Worm (Caenorhabditis elegans) whole organism, L1 larva: ENCODE data around the gene pqn-68.

Source experiments
- C34B4.2 ChIP-seq: sonication (generic microtip); optimal IDR thresholded peaks from 2 replicates; lab custom pipeline; 2017; ENCODE audit warnings: mild to moderate bottlenecking, missing genetic modification characterization, missing compliant biosample characterization
- blmp-1 ChIP-seq: fragments of 150-350 bp; optimal IDR thresholded peaks from 2 replicates; lab custom pipeline; 2014; ENCODE audit warnings: missing biosample characterization, missing genetic modification characterization
- ceh-88 ChIP-seq: fragments of 200-800 bp; sonication (Bioruptor generic); IDR thresholded peaks from 2 replicates; pipeline ENCODE4 v1.3.6; 2022; ENCODE audit warnings: missing genetic modification characterization, missing compliant biosample characterization
- efl-1 ChIP-seq, 4 experiments: fragments of 150-350 bp; optimal IDR thresholded peaks in 3 of 4; peaks in 1 of 4; 1 replicate in 1 of 4; 2 replicates in 3 of 4; lab custom pipeline; 2014; ENCODE audit warnings: missing biosample characterization in 2 of 4, missing genetic modification characterization in 2 of 4, missing genetic modification reagents in 2 of 4
- egl-27 ChIP-seq, 2 experiments: fragments of 150-350 bp in 1 of 2; sonication (generic microtip); optimal IDR thresholded peaks; 3 replicates each; lab custom pipeline; 2017 to 2018; ENCODE audit warnings: missing biosample characterization in 2 of 2, missing genetic modification characterization in 2 of 2, missing genetic modification reagents in 2 of 2
- elt-2 ChIP-seq: sonication (generic microtip); optimal IDR thresholded peaks from 2 replicates; lab custom pipeline; 2016; ENCODE audit warnings: missing genetic modification characterization, mild to moderate bottlenecking, inconsistent platforms, missing compliant biosample characterization, missing genetic modification reagents
- hpl-2 ChIP-seq: fragments of 150-350 bp; optimal IDR thresholded peaks from 2 replicates; lab custom pipeline; 2014; ENCODE audit warnings: missing biosample characterization, missing genetic modification reagents, missing genetic modification characterization
- jun-1 ChIP-seq: fragments of 150-350 bp; optimal IDR thresholded peaks from 2 replicates; lab custom pipeline; 2014; ENCODE audit warnings: missing biosample characterization, missing genetic modification reagents, missing genetic modification characterization
- lin-13 ChIP-seq: fragments of 150-350 bp; optimal IDR thresholded peaks from 2 replicates; lab custom pipeline; 2014; ENCODE audit warnings: missing biosample characterization, missing genetic modification reagents, missing genetic modification characterization
- lin-14 ChIP-seq: fragments of 200-800 bp; sonication (Bioruptor generic); optimal IDR thresholded peaks from 2 replicates; lab custom pipeline; 2018; ENCODE audit warnings: mild to moderate bottlenecking, missing genetic modification characterization, moderate library complexity, missing compliant biosample characterization
- lin-15B ChIP-seq: fragments of 150-350 bp; sonication (generic microtip); optimal IDR thresholded peaks from 3 replicates; lab custom pipeline; 2014; ENCODE audit warnings: missing biosample characterization, missing genetic modification characterization
- lin-35 ChIP-seq, 2 experiments: fragments of 150-350 bp; optimal IDR thresholded peaks; 2 replicates each; lab custom pipeline; 2014; ENCODE audit warnings: missing biosample characterization in 2 of 2, missing genetic modification characterization in 2 of 2, missing genetic modification reagents in 2 of 2
- lsy-2 ChIP-seq, 2 experiments: fragments of 150-350 bp; optimal IDR thresholded peaks; 2 replicates each; lab custom pipeline; 2014; ENCODE audit warnings: missing biosample characterization in 2 of 2, missing genetic modification characterization in 2 of 2
- mef-2 ChIP-seq: fragments of 150-350 bp; optimal IDR thresholded peaks from 2 replicates; lab custom pipeline; 2014; ENCODE audit warnings: missing biosample characterization, missing genetic modification characterization
- nhr-20 ChIP-seq: sonication (generic microtip); optimal IDR thresholded peaks from 2 replicates; lab custom pipeline; 2016; ENCODE audit warnings: mild to moderate bottlenecking, missing genetic modification characterization, missing compliant biosample characterization
- nhr-237 ChIP-seq: fragments of 150-350 bp; optimal IDR thresholded peaks from 2 replicates; lab custom pipeline; 2014; ENCODE audit warnings: missing biosample characterization, missing genetic modification characterization
- nhr-85 ChIP-seq: sonication (generic microtip); peaks from one replicate; lab custom pipeline; 2016; ENCODE audit warnings: missing genetic modification characterization, inconsistent platforms, missing compliant biosample characterization
- nhr-90 ChIP-seq: sonication (generic microtip); optimal IDR thresholded peaks from 2 replicates; lab custom pipeline; 2016; ENCODE audit warnings: mild to moderate bottlenecking, missing genetic modification characterization, missing compliant biosample characterization; ENCODE audit not compliant: poor library complexity
- pqm-1 ChIP-seq: sonication (generic microtip); optimal IDR thresholded peaks from 3 replicates; lab custom pipeline; 2017; ENCODE audit warnings: missing biosample characterization, missing genetic modification characterization
- rnt-1 ChIP-seq: sonication (generic microtip); optimal IDR thresholded peaks from 2 replicates; lab custom pipeline; 2016; ENCODE audit warnings: mild to moderate bottlenecking, missing genetic modification characterization, moderate library complexity, missing compliant biosample characterization
- tlp-1 ChIP-seq: fragments of 150-350 bp; optimal IDR thresholded peaks from 2 replicates; lab custom pipeline; 2014; ENCODE audit warnings: missing biosample characterization, missing genetic modification characterization

pqn-68 gene

DNA sequence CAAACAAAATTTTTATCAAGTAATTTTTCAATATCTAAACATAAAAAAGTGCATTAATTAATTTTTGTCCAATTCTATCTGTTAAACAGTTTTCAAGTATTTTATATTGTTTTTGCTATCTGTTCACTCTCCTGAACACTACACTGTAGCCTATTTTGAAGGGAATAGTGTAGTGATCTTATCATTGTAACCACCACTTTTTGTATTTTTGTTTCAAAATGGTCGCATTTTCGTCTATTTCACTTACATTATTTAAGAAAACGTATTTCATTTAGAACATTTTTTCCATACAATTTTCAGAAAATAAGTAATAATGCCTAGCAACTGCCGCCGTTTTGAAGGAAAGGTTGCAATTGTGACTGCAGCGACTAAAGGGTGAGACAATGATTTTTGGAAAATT is 30.1 kb upstream of the pqn-68 start, which contains the start of gene dhrs-4:
Gene dhrs-4, plus strand, starts transcription at position 301 of the 400 bp plus-strand sequence.
- TF ChIP-seq lin-15B (tag; lab: Kevin White, UChicago) (no peak), nhr-20 (tag; lab: Kevin White, UChicago) (peak; percentile 14)
- TF ChIP-seq, all 84 proteins: peak for 1

DNA sequence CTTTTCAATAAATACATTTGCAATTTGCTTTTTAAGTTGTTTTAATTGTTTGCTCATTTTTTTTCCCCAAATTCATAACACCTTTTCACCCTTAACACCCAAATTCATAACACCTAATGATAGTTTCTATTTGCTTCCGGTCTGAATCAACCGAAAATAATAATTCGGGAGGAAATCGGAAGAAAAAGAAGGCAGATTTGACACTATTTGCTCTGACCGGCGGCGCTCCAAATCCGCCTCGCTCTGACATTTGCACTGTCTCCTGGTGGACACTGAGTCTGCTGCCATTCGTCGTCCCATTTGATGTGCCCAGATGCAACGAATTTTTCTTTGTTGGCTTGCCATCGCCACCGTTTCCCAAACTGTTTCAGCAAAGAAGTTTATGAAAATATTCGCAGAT is 28.3 kb upstream of the pqn-68 start, which contains the start of gene pqn-67:
Gene pqn-67, plus strand, starts transcription at position 301 of the 400 bp plus-strand sequence.
- no peak for TF ChIP-seq elt-2
- TF ChIP-seq rnt-1 (tag; lab: Kevin White, UChicago) = no peak
- no peak for TF ChIP-seq tlp-1 (tag; lab: Kevin White, UChicago)
- no peak for TF ChIP-seq efl-1 (optimal IDR thresholded peaks at IDR 0.05; lab: Kevin White, UChicago)
- peak in 1 of 2 experiments; percentile 12 for TF ChIP-seq efl-1 (GFP tag; optimal IDR thresholded peaks at IDR 0.05 in 1 of 2; lab: Kevin White, UChicago)

DNA sequence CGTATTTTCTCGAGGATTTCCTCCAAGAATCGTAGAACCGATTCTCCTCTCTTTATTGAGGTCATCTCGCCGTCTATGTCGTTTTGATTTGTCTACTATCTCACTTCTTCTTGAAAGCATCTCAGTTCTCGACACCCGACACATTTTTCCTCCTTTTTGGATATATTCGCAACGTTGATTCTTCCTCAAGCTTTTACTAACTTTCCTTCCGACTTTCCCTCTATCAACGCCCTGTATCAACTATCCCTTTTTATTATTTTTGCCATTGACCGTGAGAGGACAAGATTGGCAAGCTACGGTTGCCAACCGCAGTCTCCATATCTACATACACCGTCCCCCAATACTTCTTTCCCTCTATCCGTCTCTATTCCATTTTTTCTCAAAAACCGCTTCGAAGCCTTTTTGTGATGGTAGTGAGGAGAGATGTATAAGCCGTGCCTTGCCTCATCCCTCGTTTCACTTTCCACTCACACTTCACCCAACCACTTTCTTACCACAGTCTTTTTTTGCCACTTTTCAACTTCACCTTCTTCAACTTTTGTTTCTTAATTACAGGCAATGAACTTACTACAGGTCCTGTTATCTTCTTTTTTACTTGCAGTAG is 23.4 kb upstream of the pqn-68 start, which contains the start of gene T16G1.2:
Gene T16G1.2, plus strand, starts transcription at position 554 of the 604 bp plus-strand sequence.
- TF ChIP-seq elt-2 (no peak), mef-2 (no peak), nhr-237 (tag; lab: Kevin White, UChicago) (no peak), lin-13 (GFP tag; lab: Kevin White, UChicago) (no peak), pqm-1 (no peak), blmp-1 (peak; percentile 97)

DNA sequence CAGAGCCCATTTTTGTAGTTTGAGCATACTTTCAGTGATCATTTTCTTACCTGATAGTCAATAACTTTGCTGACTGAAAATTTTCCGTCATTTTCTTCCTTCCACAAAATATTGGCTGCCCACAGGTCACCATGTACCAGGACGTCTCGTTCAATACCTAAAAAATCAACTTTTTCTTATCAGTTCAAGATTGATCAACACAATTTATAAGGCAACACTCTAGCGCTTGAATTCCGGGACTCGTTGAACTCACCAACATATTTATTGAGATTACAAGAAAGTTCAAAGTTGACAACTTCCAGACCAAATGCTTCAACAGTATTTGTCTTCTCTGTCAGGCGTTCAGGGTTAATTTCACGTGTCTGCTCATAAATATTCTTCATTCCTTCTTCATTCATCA is 18.8 kb upstream of the pqn-68 start:
- TF ChIP-seq elt-2 (peak; percentile 37), efl-1 (optimal IDR thresholded peaks at IDR 0.05; lab: Kevin White, UChicago) (no peak), efl-1 (GFP tag; optimal IDR thresholded peaks at IDR 0.05 in 1 of 2; lab: Kevin White, UChicago) (peak in 1 of 2 experiments; percentile 2), pqm-1 (no peak), ceh-88 (no peak), nhr-85 (peak; percentile 28)
- TF ChIP-seq, all 84 proteins: peak for 3

DNA sequence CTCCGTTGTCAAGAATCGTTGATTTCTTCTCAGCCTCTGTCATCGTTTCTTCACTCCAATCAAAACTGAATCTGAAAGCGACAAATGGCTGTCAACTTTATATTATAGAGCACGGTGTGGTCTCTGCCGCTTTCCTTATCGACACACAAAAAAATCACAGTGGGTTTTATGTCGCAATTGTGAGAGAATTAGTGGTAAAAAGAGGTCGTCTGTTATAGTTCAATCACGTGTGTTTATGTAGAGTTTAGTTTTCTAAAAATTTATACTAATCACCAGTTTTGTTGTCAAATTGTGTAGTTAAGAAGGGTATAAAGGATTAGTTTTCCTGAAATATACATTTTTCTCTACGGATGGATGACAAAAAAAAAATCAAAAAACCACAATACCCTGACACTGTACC is 17.5 kb upstream of the pqn-68 start, which contains the start of gene T16G1.7:
Gene T16G1.7, minus strand, starts transcription at position 137 of the 400 bp plus-strand sequence.
- no peak for TF ChIP-seq efl-1 (optimal IDR thresholded peaks at IDR 0.05; lab: Kevin White, UChicago)
- peak in 1 of 2 experiments; percentile 59 for TF ChIP-seq efl-1 (GFP tag; optimal IDR thresholded peaks at IDR 0.05 in 1 of 2; lab: Kevin White, UChicago)
- peak; percentile 87 for TF ChIP-seq elt-2
- peak; percentile 85 for TF ChIP-seq nhr-20 (tag; lab: Kevin White, UChicago)
- peak; percentile 30 for TF ChIP-seq lin-14 (GFP tag; lab: Kevin White, UChicago)
- no peak for TF ChIP-seq egl-27 (tag; optimal IDR thresholded peaks at IDR 0.05; lab: Kevin White, UChicago)
- TF ChIP-seq lin-35 (GFP tag; optimal IDR thresholded peaks at IDR 0.05; lab: Kevin White, UChicago) = peak in 1 of 2 experiments; percentile 42
- TF ChIP-seq nhr-90 (tag; lab: Kevin White, UChicago) = no peak

DNA sequence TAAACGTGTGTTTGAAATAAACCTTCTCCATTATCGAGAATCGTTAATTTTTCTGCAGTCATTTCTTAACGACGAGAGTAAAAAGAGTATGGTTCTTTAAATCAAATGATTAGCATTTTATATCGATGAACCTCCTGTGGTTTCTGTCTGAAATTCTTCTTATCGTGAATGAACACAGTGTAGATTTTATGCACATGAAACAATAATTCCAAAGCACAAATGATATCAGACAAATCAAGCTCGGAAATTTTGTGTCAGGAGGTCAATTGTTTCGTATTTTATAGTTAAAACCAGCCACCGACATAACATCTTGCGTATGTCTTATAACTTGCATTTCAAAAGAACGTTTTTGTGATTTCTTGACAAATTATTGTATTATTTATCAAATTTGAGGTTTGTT is 15.3 kb upstream of the pqn-68 start, which contains the start of gene T16G1.6:
Gene T16G1.6, minus strand, starts transcription at position 77 of the 400 bp plus-strand sequence.
- no peak for TF ChIP-seq nhr-237 (tag; lab: Kevin White, UChicago)
- TF ChIP-seq lin-35 (GFP tag; optimal IDR thresholded peaks at IDR 0.05; lab: Kevin White, UChicago) = peak in 1 of 2 experiments; percentile 17
- peak; percentile 4 for TF ChIP-seq lin-14 (GFP tag; lab: Kevin White, UChicago)
- TF ChIP-seq nhr-20 (tag; lab: Kevin White, UChicago) = peak; percentile 56
- TF ChIP-seq hpl-2 (GFP tag; lab: Kevin White, UChicago) = no peak
- no peak for TF ChIP-seq C34B4.2 (tag; lab: Kevin White, UChicago)
- TF ChIP-seq jun-1 (tag; lab: Kevin White, UChicago) = no peak
- TF ChIP-seq elt-2 = peak; percentile 82

DNA sequence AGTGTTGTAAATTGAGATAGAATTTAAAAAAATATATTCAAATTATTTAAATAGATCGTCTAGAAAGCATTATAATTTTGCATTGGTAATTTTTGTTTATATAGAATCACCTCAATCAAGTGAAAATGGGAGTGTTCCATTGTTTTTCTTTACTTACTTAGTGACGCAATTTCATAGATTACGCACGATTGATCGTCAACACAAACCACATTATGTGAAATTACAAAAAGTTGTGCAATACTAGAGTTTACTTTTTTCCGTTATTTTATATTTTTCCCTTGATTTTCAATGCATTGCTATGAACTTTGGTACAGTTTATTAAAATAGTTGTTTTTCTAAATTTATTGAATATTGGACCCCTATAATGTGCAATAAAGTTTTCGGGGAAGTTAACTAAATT is 13.0 kb upstream of the pqn-68 start, which contains the start of gene T16G1.5:
Gene T16G1.5, minus strand, starts transcription at position 119 of the 400 bp plus-strand sequence.
- TF ChIP-seq efl-1 (optimal IDR thresholded peaks at IDR 0.05; lab: Kevin White, UChicago) (no peak), efl-1 (GFP tag; optimal IDR thresholded peaks at IDR 0.05 in 1 of 2; lab: Kevin White, UChicago) (peak in 1 of 2 experiments; percentile 41), lsy-2 (tag; optimal IDR thresholded peaks at IDR 0.05; lab: Kevin White, UChicago) (no peak)
